Worm (Caenorhabditis elegans) whole organism, late embryonic: ENCODE results near the gene sra-11.

Experiments used
- K02D7.2 ChIP-seq: sonication (generic microtip); optimal IDR thresholded peaks from 2 replicates; lab custom pipeline; 2017; ENCODE audit warnings: mild to moderate bottlenecking, missing genetic modification characterization, missing compliant biosample characterization
- ceh-14 ChIP-seq: sonication (generic microtip); optimal IDR thresholded peaks from 2 replicates; lab custom pipeline; 2016; ENCODE audit warnings: missing genotype, missing genetic modification characterization, missing compliant biosample characterization
- ceh-9 ChIP-seq: sonication (generic microtip); optimal IDR thresholded peaks from 2 replicates; lab custom pipeline; 2016; ENCODE audit warnings: mild to moderate bottlenecking, missing genetic modification characterization, inconsistent platforms, missing compliant biosample characterization
- nhr-11 ChIP-seq: fragments of 150-350 bp; optimal IDR thresholded peaks from 2 replicates; lab custom pipeline; 2014; ENCODE audit warnings: missing biosample characterization, missing genetic modification characterization
- pha-4 ChIP-seq: fragments of 150-350 bp; optimal IDR thresholded peaks from 2 replicates; lab custom pipeline; 2018; ENCODE audit warnings: missing biosample characterization, missing genetic modification reagents, missing genetic modification characterization
- syd-9 ChIP-seq: sonication (generic microtip); optimal IDR thresholded peaks from 2 replicates; lab custom pipeline; 2016; ENCODE audit warnings: mild to moderate bottlenecking, missing genetic modification characterization, moderate library complexity, missing compliant biosample characterization
- unc-55 ChIP-seq: sonication (generic microtip); optimal IDR thresholded peaks from 2 replicates; lab custom pipeline; 2017; ENCODE audit warnings: missing biosample characterization, missing genetic modification reagents, missing genetic modification characterization

DNA sequence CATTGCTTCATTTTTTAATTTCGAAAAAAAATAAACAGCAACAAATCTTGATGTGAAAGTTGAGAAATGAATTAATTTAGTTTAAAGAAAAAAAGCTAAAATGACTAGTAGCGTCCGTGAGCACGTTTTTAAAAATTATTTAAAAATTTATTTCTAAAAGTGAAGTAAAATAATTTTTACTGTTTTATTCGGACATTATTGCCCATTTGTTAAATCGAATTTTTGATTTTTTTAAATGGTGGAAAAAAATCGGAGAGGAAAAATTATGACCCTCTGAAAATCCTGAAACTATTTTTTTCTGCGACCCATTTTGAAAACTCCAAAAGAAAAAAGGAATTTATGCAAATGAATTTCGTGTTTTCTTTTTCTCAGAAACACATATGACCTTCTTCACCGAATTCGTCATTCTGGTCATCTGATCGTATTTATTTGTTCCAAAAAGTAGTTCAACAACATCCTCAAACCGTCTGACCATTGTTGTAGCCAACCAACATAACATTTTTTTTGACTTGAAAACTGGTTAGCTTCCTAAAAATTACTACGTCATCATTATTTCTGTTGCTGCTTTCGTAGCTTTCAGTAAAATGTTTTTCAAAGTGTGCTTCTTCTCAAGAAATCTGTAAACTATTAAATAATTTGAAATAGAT is 24.1 kb downstream of the sra-11 start, which contains the start of gene F44F4.3:
- TF ChIP-seq K02D7.2 (tag; lab: Kevin White, UChicago): no peak
- no peak for TF ChIP-seq nhr-11 (tag; lab: Kevin White, UChicago)
- no peak for TF ChIP-seq unc-55
- no peak for TF ChIP-seq pha-4 (tag; lab: Kevin White, UChicago)
- TF ChIP-seq ceh-14: no peak
- TF ChIP-seq syd-9: no peak
- TF ChIP-seq ceh-9 (tag; lab: Kevin White, UChicago): no peak
